Worm (Caenorhabditis elegans): ENCODE measurements around the gene F58G11.4.

Gene F58G11.4

ce11 chrV:13681445-13681844, 9.1 kb downstream of the F58G11.4 start:
- TF ChIP-seq snpc-4 (tag; optimal IDR thresholded peaks at IDR 0.05) (no peak), fkh-10 (GFP tag; optimal IDR thresholded peaks at IDR 0.05) (peak; percentile 58), daf-12 (tag; optimal IDR thresholded peaks at IDR 0.05) (no peak)

- no peak for TF ChIP-seq daf-12 (tag; optimal IDR thresholded peaks at IDR 0.05)
- TF ChIP-seq fkh-10 (GFP tag; optimal IDR thresholded peaks at IDR 0.05): peak; percentile 64
Measured at ce11 chrV:13686513-13686912, 14.1 kb downstream of the F58G11.4 start.

- TF ChIP-seq sea-2 (GFP tag; optimal IDR thresholded peaks at IDR 0.05): no peak
- TF ChIP-seq lsy-12 (tag; optimal IDR thresholded peaks at IDR 0.05): no peak
- TF ChIP-seq nhr-23 (tag; optimal IDR thresholded peaks at IDR 0.05): no peak
- TF ChIP-seq fos-1 (tag; optimal IDR thresholded peaks at IDR 0.05): no peak
- TF ChIP-seq R02D3.7 (tag; optimal IDR thresholded peaks at IDR 0.05): no peak
- TF ChIP-seq ZK546.5 (tag; optimal IDR thresholded peaks at IDR 0.05): no peak
- no peak for TF ChIP-seq ztf-4 (tag; optimal IDR thresholded peaks at IDR 0.05)
- no peak for TF ChIP-seq mdl-1 (tag; optimal IDR thresholded peaks at IDR 0.05)
- no peak for TF ChIP-seq mml-1 (tag; optimal IDR thresholded peaks at IDR 0.05)
- TF ChIP-seq pqm-1 (tag; optimal IDR thresholded peaks at IDR 0.05): no peak
- no peak for TF ChIP-seq nhr-25 (tag; optimal IDR thresholded peaks at IDR 0.05)
- no peak for TF ChIP-seq elt-1 (tag; optimal IDR thresholded peaks at IDR 0.05)
- TF ChIP-seq zag-1 (tag; optimal IDR thresholded peaks at IDR 0.05): no peak
- no peak for TF ChIP-seq eor-1 (tag; optimal IDR thresholded peaks at IDR 0.05)
Measured at ce11 chrV:13687504-13687903, 15.1 kb downstream of the F58G11.4 start.

- TF ChIP-seq ceh-9 (tag; optimal IDR thresholded peaks at IDR 0.05) (no peak), lin-15B (tag; optimal IDR thresholded peaks at IDR 0.05) (no peak), nhr-23 (tag; optimal IDR thresholded peaks at IDR 0.05) (no peak), tbx-2 (tag; optimal IDR thresholded peaks at IDR 0.05) (no peak)
Measured at ce11 chrV:13689592-13689991, 17.2 kb downstream of the F58G11.4 start, which contains the start of gene T01D3.1. Gene T01D3.1, plus strand, starts transcription at chrV:13689892.

ce11 chrV:13690276-13690675, 17.9 kb downstream of the F58G11.4 start:
- TF ChIP-seq fos-1 (tag; optimal IDR thresholded peaks at IDR 0.05) (no peak), elt-1 (tag; optimal IDR thresholded peaks at IDR 0.05) (no peak), lin-39 (tag; optimal IDR thresholded peaks at IDR 0.05) (peak; percentile 25), pha-4 (tag; optimal IDR thresholded peaks at IDR 0.05) (no peak), jun-1 (tag; optimal IDR thresholded peaks at IDR 0.05) (no peak), fkh-2 (tag; optimal IDR thresholded peaks at IDR 0.05) (no peak), mdl-1 (tag; optimal IDR thresholded peaks at IDR 0.05) (no peak), tbx-2 (tag; optimal IDR thresholded peaks at IDR 0.05) (no peak)

- TF ChIP-seq snpc-4 (tag; optimal IDR thresholded peaks at IDR 0.05) (no peak), R02D3.7 (tag; optimal IDR thresholded peaks at IDR 0.05) (no peak), fkh-2 (tag; optimal IDR thresholded peaks at IDR 0.05) (no peak), jun-1 (tag; optimal IDR thresholded peaks at IDR 0.05) (no peak), ztf-11 (tag; optimal IDR thresholded peaks at IDR 0.05) (no peak), hmg-11 (tag; optimal IDR thresholded peaks at IDR 0.05) (no peak)
Measured at ce11 chrV:13694103-13694502, 21.7 kb downstream of the F58G11.4 start.

ce11 chrV:13703960-13704359, 31.6 kb downstream of the F58G11.4 start, which contains the start of gene T01D3.3:
Gene T01D3.3, plus strand, starts transcription at chrV:13704271.
- TF ChIP-seq nhr-12 (tag; optimal IDR thresholded peaks at IDR 0.05) (no peak), jun-1 (tag; optimal IDR thresholded peaks at IDR 0.05) (no peak), nhr-25 (tag; optimal IDR thresholded peaks at IDR 0.05) (peak; percentile 83), tbx-2 (tag; optimal IDR thresholded peaks at IDR 0.05) (no peak), egl-5 (tag; optimal IDR thresholded peaks at IDR 0.05) (peak; percentile 78)

- TF ChIP-seq nhr-28 (tag; optimal IDR thresholded peaks at IDR 0.05) (no peak), nhr-237 (tag; optimal IDR thresholded peaks at IDR 0.05) (no peak), elt-2 (tag; optimal IDR thresholded peaks at IDR 0.05) (no peak), snpc-4 (tag; optimal IDR thresholded peaks at IDR 0.05) (no peak)
Measured at ce11 chrV:13707295-13707694, 34.9 kb downstream of the F58G11.4 start, which contains the start of gene hlh-34. Gene hlh-34, minus strand, starts transcription at chrV:13707395.

Measured in whole organism, L3 larva.